Worm (Caenorhabditis elegans): ENCODE measurements around the gene F49C12.7.

- TF ChIP-seq F55B11.4 (tag; optimal IDR thresholded peaks at IDR 0.05; ENCODE audit: borderline replicate concordance, insufficient read depth) (no peak), nhr-120 (GFP tag; IDR thresholded peaks at IDR 0.05) (no peak)
Measured at ce11 chrIV:9303994-9304393, 8.7 kb downstream of the F49C12.7 start, which contains the start of gene F49C12.4.
